Fruit fly (Drosophila melanogaster): ENCODE data around the gene CG15011.

dm6 chr3L:4293304-4293703 is 34.4 kb upstream of the CG15011 start:
- TF ChIP-seq Myc (optimal IDR thresholded peaks at IDR 0.05) (no peak), insv (optimal IDR thresholded peaks at IDR 0.05) (no peak), psq (optimal IDR thresholded peaks at IDR 0.05) (no peak)
